Fruit fly (Drosophila melanogaster) S2 (cell line): ENCODE results near the gene CDase.

ENCODE experiments used
- CG8478 ChIP-seq: fragments of >200 bp; optimal IDR thresholded peaks from 2 replicates; lab custom pipeline; 2018
- CTCF ChIP-seq, 2 experiments: fragments of >200 bp; optimal IDR thresholded peaks; 2 replicates each; lab custom pipeline; 2018

Gene CDase

DNA sequence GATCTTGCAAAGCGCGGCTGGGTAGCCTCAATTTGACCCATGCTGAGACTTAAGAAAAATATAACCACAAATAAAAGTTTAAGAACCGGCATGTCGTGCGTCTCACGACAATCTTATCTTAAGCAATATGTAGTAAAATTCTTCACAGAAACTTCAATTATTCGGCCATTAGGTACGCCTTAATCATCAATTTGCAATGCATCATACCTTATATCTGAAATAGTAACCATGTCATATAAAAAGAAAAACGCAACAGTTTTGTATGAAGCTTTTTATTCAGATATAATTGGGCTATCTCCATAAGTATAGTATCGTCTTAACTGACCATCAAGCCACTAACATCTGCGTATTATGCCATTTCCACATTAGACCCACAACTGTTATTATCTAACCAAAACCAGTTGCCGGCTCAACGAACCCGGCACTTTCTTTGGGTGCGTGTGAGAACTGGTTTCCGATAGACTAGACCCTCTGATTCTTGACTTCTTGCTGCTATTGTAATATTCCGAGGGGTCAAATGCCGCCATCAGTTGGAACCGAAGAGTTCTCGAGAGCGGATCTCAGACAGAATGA lies 55.0 kb downstream of the CDase start, which contains the start of the genes CG31524 and CG9698:
TSS of gene CG31524 (minus strand) at position 101 of the 573 bp plus-strand sequence.
TSS of gene CG9698 (plus strand) at position 523 of the 573 bp plus-strand sequence.
- no peak for TF ChIP-seq CTCF (optimal IDR thresholded peaks at IDR 0.05; lab: Kevin White, UChicago)
- TF ChIP-seq CG8478 = no peak
